Worm (Caenorhabditis elegans) whole organism, young adult: ENCODE data around the gene F20G2.2.

ENCODE experiments used
- B0336.3 ChIP-seq: fragments of 200-800 bp; sonication (Bioruptor generic); IDR thresholded peaks from 2 replicates; pipeline ENCODE4 v1.3.6; 2022; ENCODE audit warnings: missing genetic modification characterization, missing compliant biosample characterization
- C17E4.6 ChIP-seq: fragments of 200-800 bp; sonication (Bioruptor generic); IDR thresholded peaks from 2 replicates; pipeline ENCODE4 v1.3.6; 2022; ENCODE audit warnings: missing genetic modification reagents, missing genetic modification characterization, missing compliant biosample characterization
- F22D6.2 ChIP-seq: sonication (generic microtip); optimal IDR thresholded peaks from 2 replicates; lab custom pipeline; 2016; ENCODE audit warnings: mild to moderate bottlenecking, missing genetic modification characterization, missing compliant biosample characterization
- F37B4.10 ChIP-seq: fragments of 200-800 bp; sonication (Bioruptor generic); IDR thresholded peaks from 2 replicates; pipeline ENCODE4 v1.3.6; 2022; ENCODE audit warnings: missing genetic modification characterization, missing compliant biosample characterization
- F39B2.1 ChIP-seq: fragments of 200-800 bp; sonication (Bioruptor generic); IDR thresholded peaks from 2 replicates; pipeline ENCODE4 v1.3.6; 2022; ENCODE audit warnings: missing genetic modification reagents, missing genetic modification characterization, missing compliant biosample characterization
- F52B5.7 ChIP-seq: sonication (generic microtip); optimal IDR thresholded peaks from 2 replicates; lab custom pipeline; 2016; ENCODE audit warnings: mild to moderate bottlenecking, missing genetic modification characterization, missing compliant biosample characterization
- F57A8.1 ChIP-seq: fragments of 200-800 bp; sonication (Bioruptor generic); optimal IDR thresholded peaks from 2 replicates; lab custom pipeline; 2018; ENCODE audit warnings: mild to moderate bottlenecking, missing genetic modification characterization, moderate library complexity, missing compliant biosample characterization
- T07F8.4 ChIP-seq: sonication (generic microtip); optimal IDR thresholded peaks from 2 replicates; lab custom pipeline; 2016; ENCODE audit warnings: mild to moderate bottlenecking, missing genetic modification characterization, moderate library complexity, missing compliant biosample characterization
- T26A5.8 ChIP-seq: sonication (generic microtip); optimal IDR thresholded peaks from 2 replicates; lab custom pipeline; 2016; ENCODE audit warnings: missing genetic modification characterization, missing compliant biosample characterization
- Y79H2A.3 ChIP-seq: fragments of 200-800 bp; sonication (Bioruptor generic); conservative IDR thresholded peaks from 2 replicates; pipeline ENCODE4 v1.3.6; 2022; ENCODE audit warnings: missing genetic modification reagents, missing genetic modification characterization, missing compliant biosample characterization
- aptf-3 ChIP-seq: fragments of 200-800 bp; sonication (Bioruptor generic); IDR thresholded peaks from 2 replicates; pipeline ENCODE4 v1.3.6; 2022; ENCODE audit warnings: missing genetic modification characterization, missing compliant biosample characterization
- attf-5 ChIP-seq: fragments of 200-800 bp; sonication (Bioruptor generic); optimal IDR thresholded peaks from 2 replicates; lab custom pipeline; 2018; ENCODE audit warnings: mild to moderate bottlenecking, missing genetic modification characterization, missing compliant biosample characterization
- bed-1 ChIP-seq: fragments of 200-800 bp; sonication (Bioruptor generic); IDR thresholded peaks from 2 replicates; pipeline ENCODE4 v1.3.6; 2022; ENCODE audit warnings: missing genetic modification reagents, missing genetic modification characterization, missing compliant biosample characterization
- cebp-1 ChIP-seq, 2 experiments: fragments of 200-800 bp in 1 of 2; sonication (Bioruptor generic) in 1 of 2; sonication (generic microtip) in 1 of 2; IDR thresholded peaks in 1 of 2; optimal IDR thresholded peaks in 1 of 2; 2 replicates each; pipeline versions ENCODE4 v1.3.6 to Lab custom; 2017 to 2022; ENCODE audit warnings: missing compliant biosample characterization in 2 of 2, missing genetic modification characterization in 2 of 2, mild to moderate bottlenecking in 1 of 2, missing genetic modification reagents in 1 of 2, moderate library complexity in 1 of 2
- ceh-58 ChIP-seq: fragments of 200-800 bp; sonication (Bioruptor generic); IDR thresholded peaks from 2 replicates; pipeline ENCODE4 v1.3.6; 2022; ENCODE audit warnings: missing genetic modification characterization, missing compliant biosample characterization
- ceh-79 ChIP-seq: sonication (generic microtip); optimal IDR thresholded peaks from 2 replicates; lab custom pipeline; 2017; ENCODE audit warnings: mild to moderate bottlenecking, missing genetic modification characterization, missing compliant biosample characterization
- dox-1 ChIP-seq: fragments of 200-800 bp; sonication (Bioruptor generic); IDR thresholded peaks from 2 replicates; pipeline ENCODE4 v1.3.6; 2022; ENCODE audit warnings: missing genetic modification reagents, missing genetic modification characterization, missing compliant biosample characterization
- efl-1 ChIP-seq: fragments of 150-350 bp; optimal IDR thresholded peaks from 2 replicates; lab custom pipeline; 2014; ENCODE audit warnings: missing biosample characterization, missing genetic modification reagents, missing genetic modification characterization
- egl-18 ChIP-seq: fragments of 200-800 bp; sonication (Bioruptor generic); IDR thresholded peaks from 2 replicates; pipeline ENCODE4 v1.3.6; 2022; ENCODE audit warnings: missing genetic modification reagents, missing genetic modification characterization, missing compliant biosample characterization
- egrh-3 ChIP-seq: fragments of 200-800 bp; sonication (Bioruptor generic); IDR thresholded peaks from 2 replicates; pipeline ENCODE4 v1.3.6; 2022; ENCODE audit warnings: missing genetic modification reagents, missing genetic modification characterization, missing compliant biosample characterization
- ets-4 ChIP-seq: fragments of 200-800 bp; sonication (Bioruptor generic); optimal IDR thresholded peaks from 2 replicates; lab custom pipeline; 2018; ENCODE audit warnings: mild to moderate bottlenecking, missing genetic modification characterization, missing compliant biosample characterization
- him-1 ChIP-seq: sonication (generic microtip); optimal IDR thresholded peaks from 2 replicates; lab custom pipeline; 2016; ENCODE audit warnings: missing genotype, missing genetic modification reagents, missing genetic modification characterization, missing compliant biosample characterization
- hlh-12 ChIP-seq: sonication (generic microtip); optimal IDR thresholded peaks from 2 replicates; lab custom pipeline; 2016; ENCODE audit warnings: missing genetic modification characterization, missing compliant biosample characterization
- hlh-26 ChIP-seq: fragments of 200-800 bp; sonication (Bioruptor generic); conservative IDR thresholded peaks from 2 replicates; pipeline ENCODE4 v1.3.6; 2022; ENCODE audit warnings: missing genetic modification reagents, missing genetic modification characterization, missing compliant biosample characterization
- hmg-20 ChIP-seq: fragments of 200-800 bp; sonication (Bioruptor generic); IDR thresholded peaks from 2 replicates; pipeline ENCODE4 v1.3.6; 2022; ENCODE audit warnings: missing genetic modification reagents, missing genetic modification characterization, missing compliant biosample characterization
- hsf-1 ChIP-seq: fragments of 200-800 bp; sonication (Bioruptor generic); IDR thresholded peaks from 2 replicates; pipeline ENCODE4 v1.3.6; 2022; ENCODE audit warnings: missing genetic modification reagents, missing genetic modification characterization, missing compliant biosample characterization
- lsl-1 ChIP-seq: fragments of 200-800 bp; sonication (Bioruptor generic); optimal IDR thresholded peaks from 2 replicates; lab custom pipeline; 2018; ENCODE audit warnings: mild to moderate bottlenecking, missing genetic modification characterization, moderate library complexity, missing compliant biosample characterization
- madf-10 ChIP-seq: sonication (generic microtip); optimal IDR thresholded peaks from 2 replicates; lab custom pipeline; 2016; ENCODE audit warnings: mild to moderate bottlenecking, missing genetic modification characterization, missing compliant biosample characterization
- madf-3 ChIP-seq: fragments of 200-800 bp; sonication (Bioruptor generic); IDR thresholded peaks from 2 replicates; pipeline ENCODE4 v1.3.6; 2022; ENCODE audit warnings: missing genetic modification reagents, missing genetic modification characterization, missing compliant biosample characterization
- madf-6 ChIP-seq: fragments of 200-800 bp; sonication (Bioruptor generic); IDR thresholded peaks from 2 replicates; pipeline ENCODE4 v1.3.6; 2022; ENCODE audit warnings: missing genetic modification reagents, missing genetic modification characterization, missing compliant biosample characterization
- madf-8 ChIP-seq: fragments of 200-800 bp; sonication (Bioruptor generic); conservative IDR thresholded peaks from 2 replicates; pipeline ENCODE4 v1.3.6; 2022; ENCODE audit warnings: missing genetic modification reagents, missing genetic modification characterization, missing compliant biosample characterization
- mes-4 ChIP-seq: sonication (generic microtip); optimal IDR thresholded peaks from 2 replicates; lab custom pipeline; 2016; ENCODE audit warnings: missing genotype, missing genetic modification characterization, missing compliant biosample characterization
- sdz-38 ChIP-seq: sonication (generic microtip); optimal IDR thresholded peaks from 2 replicates; lab custom pipeline; 2016; ENCODE audit warnings: missing genotype, missing genetic modification characterization, missing compliant biosample characterization
- snpc-1.3 ChIP-seq: sonication (generic microtip); optimal IDR thresholded peaks from 2 replicates; lab custom pipeline; 2017; ENCODE audit warnings: missing genetic modification characterization, mild to moderate bottlenecking, missing compliant biosample characterization, antibody characterized with exemption, moderate library complexity, missing genotype, missing genetic modification reagents; ENCODE audit not compliant: insufficient read depth
- snpc-4 ChIP-seq, 5 experiments: fragments of 150-350 bp in 1 of 5; sonication (generic microtip) in 4 of 5; optimal IDR thresholded peaks; 2 replicates each; lab custom pipeline; 2014 to 2018; ENCODE audit warnings: missing genetic modification characterization in 5 of 5, missing biosample characterization in 3 of 5, antibody characterized with exemption in 2 of 5, mild to moderate bottlenecking in 2 of 5, missing compliant biosample characterization in 2 of 5, missing genotype in 2 of 5, moderate library complexity in 2 of 5, missing genetic modification reagents in 1 of 5
- somi-1 ChIP-seq: fragments of 200-800 bp; sonication (Bioruptor generic); optimal IDR thresholded peaks from 2 replicates; lab custom pipeline; 2018; ENCODE audit warnings: mild to moderate bottlenecking, missing genetic modification characterization, missing compliant biosample characterization
- sptf-2 ChIP-seq: fragments of 200-800 bp; sonication (Bioruptor generic); optimal IDR thresholded peaks from 2 replicates; lab custom pipeline; 2018; ENCODE audit warnings: mild to moderate bottlenecking, missing genetic modification characterization, missing compliant biosample characterization
- tbx-9 ChIP-seq: sonication (generic microtip); optimal IDR thresholded peaks from 2 replicates; lab custom pipeline; 2016; ENCODE audit warnings: borderline replicate concordance, missing genetic modification characterization, inconsistent platforms, missing compliant biosample characterization
- tlf-1 ChIP-seq: fragments of 200-800 bp; sonication (Bioruptor generic); optimal IDR thresholded peaks from 2 replicates; lab custom pipeline; 2018; ENCODE audit warnings: mild to moderate bottlenecking, missing genetic modification characterization, missing compliant biosample characterization
- unc-130 ChIP-seq: sonication (generic microtip); optimal IDR thresholded peaks from 2 replicates; lab custom pipeline; 2016; ENCODE audit warnings: missing genetic modification reagents, missing genetic modification characterization, missing compliant biosample characterization
- unc-62 ChIP-seq: fragments of 150-350 bp; optimal IDR thresholded peaks from 2 replicates; lab custom pipeline; 2014; ENCODE audit warnings: missing biosample characterization, missing genetic modification reagents, missing genetic modification characterization
- xnd-1 ChIP-seq: sonication (generic microtip); optimal IDR thresholded peaks from 2 replicates; lab custom pipeline; 2016; ENCODE audit warnings: missing genotype, missing genetic modification reagents, missing genetic modification characterization, missing compliant biosample characterization
- zim-3 ChIP-seq: sonication (generic microtip); optimal IDR thresholded peaks from 2 replicates; lab custom pipeline; 2017; ENCODE audit warnings: mild to moderate bottlenecking, missing genetic modification characterization, moderate library complexity, missing compliant biosample characterization
- ztf-26 ChIP-seq: sonication (generic microtip); optimal IDR thresholded peaks from 2 replicates; lab custom pipeline; 2017; ENCODE audit warnings: missing genetic modification characterization, missing compliant biosample characterization
- ztf-28 ChIP-seq: fragments of 200-800 bp; sonication (Bioruptor generic); IDR thresholded peaks from 2 replicates; pipeline ENCODE4 v1.3.6; 2022; ENCODE audit warnings: missing genetic modification reagents, missing genetic modification characterization, missing compliant biosample characterization
- ztf-3 ChIP-seq: fragments of 200-800 bp; sonication (Bioruptor generic); optimal IDR thresholded peaks from 2 replicates; lab custom pipeline; 2018; ENCODE audit warnings: mild to moderate bottlenecking, missing genetic modification characterization, missing compliant biosample characterization
- ztf-6 ChIP-seq: fragments of 200-800 bp; sonication (Bioruptor generic); IDR thresholded peaks from 2 replicates; pipeline ENCODE4 v1.3.6; 2022; ENCODE audit warnings: missing genetic modification reagents, missing genetic modification characterization, missing compliant biosample characterization

Gene F20G2.2

DNA sequence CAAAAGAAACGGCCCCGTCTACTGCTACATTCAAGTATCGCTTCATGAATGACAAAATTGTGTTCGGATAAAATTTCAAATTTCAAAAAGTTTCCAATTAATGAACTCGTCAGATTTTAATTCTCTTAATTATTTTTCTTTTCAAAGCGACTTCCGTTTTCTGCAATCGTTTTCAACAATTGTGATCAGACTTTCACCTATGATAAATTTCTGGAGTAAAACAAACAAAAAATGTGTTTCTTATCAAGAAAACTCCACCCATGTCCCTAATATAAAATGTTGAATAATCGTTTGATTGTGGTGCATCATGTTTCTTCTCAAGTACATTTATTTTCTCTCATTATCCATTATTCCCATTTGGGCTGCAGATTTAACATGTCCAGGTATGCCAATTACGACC lies 15.0 kb upstream of the F20G2.2 start, which contains the start of gene F20G2.5:
Gene F20G2.5, plus strand, starts transcription at position 301 of the 400 bp plus-strand sequence.
- TF ChIP-seq mes-4 (tag; lab: Kevin White, UChicago) (no peak), ztf-28 (no peak), unc-62 (GFP tag; lab: Kevin White, UChicago) (no peak), cebp-1 (GFP tag; IDR thresholded peaks at IDR 0.05; lab: Robert Waterston, UW) (no peak), cebp-1 (tag; optimal IDR thresholded peaks at IDR 0.05; lab: Kevin White, UChicago) (no peak), dox-1 (GFP tag; lab: Robert Waterston, UW) (no peak), sptf-2 (GFP tag; lab: Kevin White, UChicago) (no peak), ets-4 (no peak), zim-3 (no peak), egl-18 (no peak), efl-1 (GFP tag; lab: Kevin White, UChicago) (no peak), T07F8.4 (no peak), aptf-3 (GFP tag; lab: Robert Waterston, UW) (no peak), attf-5 (GFP tag; lab: Kevin White, UChicago) (no peak), unc-130 (GFP tag; lab: Kevin White, UChicago) (no peak), F52B5.7 (tag; lab: Kevin White, UChicago) (no peak), ztf-26 (no peak), tlf-1 (GFP tag; lab: Kevin White, UChicago) (no peak)
- TF ChIP-seq, all 124 proteins: peak for 0

DNA sequence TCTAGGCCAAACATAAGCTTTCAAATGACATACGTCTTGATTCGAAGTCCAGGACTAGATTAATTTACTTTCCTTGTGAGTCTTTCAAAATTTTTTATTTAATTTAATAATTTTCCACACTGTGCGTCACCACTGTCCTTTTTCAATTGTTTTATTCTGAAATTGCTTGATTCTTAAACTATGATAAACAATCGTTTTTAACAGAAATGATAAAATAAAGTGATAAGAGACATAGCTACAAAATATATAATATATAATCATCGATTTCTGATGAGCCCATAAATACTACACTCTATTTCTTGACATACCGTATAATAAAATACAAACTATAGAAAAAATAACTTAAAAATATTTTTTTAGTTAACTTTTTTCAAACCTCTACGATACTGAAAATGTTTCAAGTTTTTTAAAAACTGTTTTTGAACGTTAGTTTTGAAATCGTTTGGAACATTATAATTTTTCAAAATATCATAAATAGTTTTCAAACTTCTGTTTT lies 12.8 kb upstream of the F20G2.2 start, which contains the start of gene nas-24:
Gene nas-24, plus strand, starts transcription at position 446 of the 496 bp plus-strand sequence.
- no peak for TF ChIP-seq C17E4.6 (GFP tag; lab: Robert Waterston, UW)
- TF ChIP-seq snpc-4 (GFP tag; optimal IDR thresholded peaks at IDR 0.05; lab: Kevin White, UChicago), result no peak
- TF ChIP-seq snpc-4 (tag; optimal IDR thresholded peaks at IDR 0.05; lab: Kevin White, UChicago), result no peak
- no peak for TF ChIP-seq madf-6 (GFP tag; lab: Robert Waterston, UW)
- TF ChIP-seq ets-4, result no peak
- no peak for TF ChIP-seq snpc-1.3 (tag; lab: Kevin White, UChicago)
- no peak for TF ChIP-seq madf-3 (GFP tag; lab: Robert Waterston, UW)
- TF ChIP-seq madf-8 (GFP tag; lab: Robert Waterston, UW), result no peak
- TF ChIP-seq bed-1 (GFP tag; lab: Robert Waterston, UW), result no peak
- TF ChIP-seq tlf-1 (GFP tag; lab: Kevin White, UChicago), result no peak
- no peak for TF ChIP-seq Y79H2A.3 (GFP tag; lab: Robert Waterston, UW)
- TF ChIP-seq F57A8.1 (GFP tag; lab: Kevin White, UChicago), result no peak
- TF ChIP-seq him-1 (tag; lab: Kevin White, UChicago), result no peak
- no peak for TF ChIP-seq egrh-3 (GFP tag; lab: Robert Waterston, UW)
- no peak for TF ChIP-seq ztf-3
- no peak for TF ChIP-seq F22D6.2 (tag; lab: Kevin White, UChicago)
- TF ChIP-seq tbx-9 (tag; lab: Kevin White, UChicago), result no peak
- TF ChIP-seq hlh-12 (tag; lab: Kevin White, UChicago), result no peak
- TF ChIP-seq madf-10 (tag; lab: Kevin White, UChicago), result no peak
- TF ChIP-seq xnd-1 (tag; lab: Kevin White, UChicago), result no peak
- no peak for TF ChIP-seq somi-1 (GFP tag; lab: Kevin White, UChicago)

- no peak for TF ChIP-seq ceh-58 (GFP tag; lab: Robert Waterston, UW)
- TF ChIP-seq lsl-1 (GFP tag; lab: Kevin White, UChicago), result no peak
- TF ChIP-seq egl-18, result no peak
- no peak for TF ChIP-seq ztf-6
- no peak for TF ChIP-seq F37B4.10 (GFP tag; lab: Robert Waterston, UW)
- no peak for TF ChIP-seq sdz-38 (tag; lab: Kevin White, UChicago)
- TF ChIP-seq hmg-20 (GFP tag; lab: Robert Waterston, UW), result no peak
- TF ChIP-seq dox-1 (GFP tag; lab: Robert Waterston, UW), result no peak
- TF ChIP-seq B0336.3 (GFP tag; lab: Robert Waterston, UW), result no peak
- TF ChIP-seq hsf-1 (GFP tag; lab: Robert Waterston, UW), result no peak
- TF ChIP-seq F39B2.1, result no peak
- no peak for TF ChIP-seq ceh-79 (tag; lab: Kevin White, UChicago)
- TF ChIP-seq hlh-26 (GFP tag; lab: Robert Waterston, UW), result no peak
- TF ChIP-seq T26A5.8 (tag; lab: Kevin White, UChicago), result no peak
Measured at ce11 chrV:13768388-13768787, 12.2 kb upstream of the F20G2.2 start, which contains the start of gene F20G2.3. TSS of gene F20G2.3 (minus strand) at chrV:13768488.
